Fruit fly (Drosophila melanogaster) ovary, adult (tissue): ENCODE measurements around the gene Vdup1.
A peak's percentile ranks its signal among the peaks of the same experiment; 100 is the strongest.

Experiments
- CG17801 ChIP-seq: fragments of 200-800 bp; optimal IDR thresholded peaks from 2 replicates; lab custom pipeline; 2019; ENCODE audit warnings: missing biosample characterization, mild to moderate bottlenecking, missing genetic modification characterization, moderate library complexity; ENCODE audit not compliant: partially characterized antibody

Gene Vdup1

dm6 chr3L:133383-133782, 45.4 kb downstream of the Vdup1 start:
- TF ChIP-seq CG17801 (GFP tag; lab: Kevin White, UChicago), result no peak

dm6 chr3L:131998-132693, 46.6 kb downstream of the Vdup1 start:
- no peak for TF ChIP-seq CG17801 (GFP tag; lab: Kevin White, UChicago)

- TF ChIP-seq CG17801 (GFP tag; lab: Kevin White, UChicago), result peak; percentile 44
Measured at dm6 chr3L:131151-131997, 47.4 kb downstream of the Vdup1 start.

dm6 chr3L:130798-131150, 48.0 kb downstream of the Vdup1 start:
- TF ChIP-seq CG17801 (GFP tag; lab: Kevin White, UChicago), result no peak

DNA sequence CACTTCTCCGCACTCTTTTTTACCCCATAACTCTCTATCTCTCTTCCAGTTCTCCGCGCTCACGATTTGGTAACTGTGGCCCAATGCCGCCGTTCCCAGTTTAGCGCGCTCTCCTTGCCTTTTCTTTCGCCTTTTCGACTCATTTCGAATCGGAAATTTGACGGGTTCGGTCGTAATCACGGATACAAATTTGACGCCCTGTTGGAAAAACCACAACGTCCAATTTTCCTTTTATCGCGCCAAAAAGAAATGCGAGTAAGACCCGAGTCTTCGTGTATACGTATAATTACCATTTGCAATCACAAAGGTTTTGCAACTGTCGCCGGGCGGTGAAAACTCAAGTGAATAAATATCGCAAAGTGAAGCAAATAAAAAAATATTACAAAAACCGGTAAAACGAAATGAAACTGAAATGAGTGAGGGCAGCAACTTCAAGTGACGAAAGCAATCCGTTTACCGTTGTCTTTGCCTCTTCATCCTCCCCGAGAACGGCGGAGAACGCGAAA, 49.4 kb downstream of the Vdup1 start, which contains the start of gene Pdk1:
Pdk1 (plus strand) TSS at position 140 of the 506 bp plus-strand sequence.
- peak; percentile 59 for TF ChIP-seq CG17801 (GFP tag; lab: Kevin White, UChicago)

DNA sequence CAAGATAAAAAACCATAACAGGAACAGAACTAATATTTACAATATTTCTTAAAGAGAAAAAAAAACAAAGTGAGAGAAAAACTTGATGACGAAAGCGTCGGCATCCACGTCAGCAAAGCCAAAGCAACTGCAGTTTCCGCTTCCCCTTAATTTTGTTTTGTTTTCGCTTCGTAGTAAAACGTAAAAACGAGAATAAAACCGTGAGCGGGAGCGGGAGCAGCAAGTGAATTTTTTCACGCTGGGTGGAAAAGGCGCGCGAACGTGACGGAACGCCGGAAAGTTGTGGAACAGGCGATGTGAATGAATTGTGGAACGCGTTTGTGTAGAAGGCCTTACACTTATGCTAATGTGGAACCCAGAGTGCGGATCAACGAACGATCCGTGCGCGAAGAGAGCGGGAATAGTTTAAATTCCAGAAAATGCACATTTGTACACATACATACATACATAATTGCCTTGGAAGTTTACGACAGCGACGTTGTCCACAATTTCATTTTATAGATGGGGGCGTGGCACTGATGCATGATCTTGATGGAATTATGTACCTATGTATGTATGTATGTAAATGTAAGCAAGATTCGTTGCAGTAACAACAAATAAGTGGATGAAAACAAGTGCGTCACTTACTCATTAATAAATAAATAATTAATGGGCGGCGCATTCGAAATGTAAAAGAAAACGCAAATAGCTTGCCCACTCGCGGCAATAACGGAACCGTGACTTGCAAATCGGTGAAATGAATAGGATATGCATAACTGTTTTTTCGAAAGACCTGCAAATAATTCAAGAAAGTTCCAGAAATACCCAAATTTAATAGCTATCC, 50.3 kb downstream of the Vdup1 start:
- peak; percentile 53 for TF ChIP-seq CG17801 (GFP tag; lab: Kevin White, UChicago)

DNA sequence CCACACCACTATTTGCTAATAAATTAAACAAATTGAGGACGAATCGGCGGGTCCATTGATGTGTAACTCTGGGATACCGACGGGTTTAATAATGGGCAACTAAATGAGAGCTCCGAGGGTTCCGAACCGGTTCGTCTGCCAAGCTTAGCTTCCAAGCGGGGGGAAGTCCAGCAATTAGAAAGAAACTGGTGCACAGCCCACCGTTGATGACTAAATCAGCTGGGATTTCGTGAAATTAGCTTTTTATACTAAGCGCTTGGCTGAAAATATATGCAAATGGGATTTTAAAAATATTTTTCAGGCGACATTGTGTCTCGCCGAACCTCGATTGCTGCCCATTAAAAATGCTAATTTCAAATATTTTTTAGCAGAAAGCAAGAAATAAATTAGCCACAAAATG, 51.3 kb downstream of the Vdup1 start:
- TF ChIP-seq CG17801 (GFP tag; lab: Kevin White, UChicago), result no peak
